Worm (Caenorhabditis elegans) whole organism, young adult: ENCODE data around the gene spin-1.

ENCODE experiments used
- ama-1 ChIP-seq, 3 experiments: fragments of 150-350 bp in 1 of 3; sonication (generic microtip) in 2 of 3; optimal IDR thresholded peaks; 2 replicates each; lab custom pipeline; 2014 to 2018; ENCODE audit warnings: missing biosample characterization in 2 of 3, missing genetic modification characterization in 2 of 3, missing genetic modification reagents in 2 of 3
- atf-7 ChIP-seq: sonication (generic microtip); optimal IDR thresholded peaks from 2 replicates; lab custom pipeline; 2017; ENCODE audit warnings: mild to moderate bottlenecking, missing genetic modification characterization, missing compliant biosample characterization
- attf-5 ChIP-seq: fragments of 200-800 bp; sonication (Bioruptor generic); optimal IDR thresholded peaks from 2 replicates; lab custom pipeline; 2018; ENCODE audit warnings: mild to moderate bottlenecking, missing genetic modification characterization, missing compliant biosample characterization
- ets-4 ChIP-seq: fragments of 200-800 bp; sonication (Bioruptor generic); optimal IDR thresholded peaks from 2 replicates; lab custom pipeline; 2018; ENCODE audit warnings: mild to moderate bottlenecking, missing genetic modification characterization, missing compliant biosample characterization
- hlh-12 ChIP-seq: sonication (generic microtip); optimal IDR thresholded peaks from 2 replicates; lab custom pipeline; 2016; ENCODE audit warnings: missing genetic modification characterization, missing compliant biosample characterization
- hmg-20 ChIP-seq: fragments of 200-800 bp; sonication (Bioruptor generic); IDR thresholded peaks from 2 replicates; pipeline ENCODE4 v1.3.6; 2022; ENCODE audit warnings: missing genetic modification reagents, missing genetic modification characterization, missing compliant biosample characterization
- lag-1 ChIP-seq: fragments of 200-800 bp; sonication (Bioruptor generic); IDR thresholded peaks from 2 replicates; pipeline ENCODE4 v1.3.6; 2022; ENCODE audit warnings: missing genetic modification reagents, missing genetic modification characterization, missing compliant biosample characterization
- mcd-1 ChIP-seq: fragments of 200-800 bp; sonication (Bioruptor generic); IDR thresholded peaks from 2 replicates; pipeline ENCODE4 v1.3.6; 2022; ENCODE audit warnings: missing genetic modification reagents, missing genetic modification characterization, missing compliant biosample characterization
- mel-28 ChIP-seq: sonication (generic microtip); optimal IDR thresholded peaks from 2 replicates; lab custom pipeline; 2016; ENCODE audit warnings: borderline replicate concordance, mild to moderate bottlenecking, missing genetic modification characterization, missing compliant biosample characterization
- nhr-80 ChIP-seq: sonication (generic microtip); optimal IDR thresholded peaks from 2 replicates; lab custom pipeline; 2016; ENCODE audit warnings: missing genetic modification characterization, missing compliant biosample characterization
- pha-4 ChIP-seq: fragments of 150-350 bp; sonication (generic microtip); optimal IDR thresholded peaks from 2 replicates; lab custom pipeline; 2014; ENCODE audit warnings: missing biosample characterization, missing genetic modification reagents, missing genetic modification characterization
- unc-62 ChIP-seq: fragments of 150-350 bp; optimal IDR thresholded peaks from 2 replicates; lab custom pipeline; 2014; ENCODE audit warnings: missing biosample characterization, missing genetic modification reagents, missing genetic modification characterization

DNA sequence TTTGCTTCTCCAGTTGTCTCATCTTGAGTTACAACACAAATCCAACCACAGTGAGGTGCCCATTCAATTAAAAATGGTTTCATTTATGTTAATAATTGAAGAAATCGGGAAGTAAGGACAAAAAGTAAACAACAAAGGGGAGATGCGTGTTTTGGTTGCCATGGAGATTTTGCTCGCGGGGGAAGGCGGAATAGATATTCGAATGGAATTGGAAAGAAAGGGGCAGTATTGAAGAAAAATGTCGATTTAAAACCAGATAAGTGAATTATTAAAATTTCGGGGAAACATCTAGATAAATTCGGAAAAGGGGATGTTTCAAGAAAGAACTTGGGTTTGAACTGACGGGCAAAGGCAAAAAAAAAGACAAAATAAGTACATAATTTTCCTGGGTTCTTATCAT lies 35.8 kb downstream of the spin-1 start, which contains the start of gene che-11:
- TF ChIP-seq pha-4 (tag; lab: Kevin White, UChicago), result no peak
- TF ChIP-seq mcd-1 (GFP tag; lab: Robert Waterston, UW), result no peak
- no peak for TF ChIP-seq ama-1 (optimal IDR thresholded peaks at IDR 0.05; lab: Kevin White, UChicago)
- TF ChIP-seq ama-1 (GFP tag; optimal IDR thresholded peaks at IDR 0.05; lab: Kevin White, UChicago), result no peak
- no peak for TF ChIP-seq atf-7 (tag; lab: Kevin White, UChicago)
- no peak for TF ChIP-seq unc-62 (GFP tag; lab: Kevin White, UChicago)
- no peak for TF ChIP-seq ets-4 (GFP tag; lab: Kevin White, UChicago)
- no peak for TF ChIP-seq lag-1 (GFP tag; lab: Robert Waterston, UW)
- no peak for TF ChIP-seq hmg-20
- TF ChIP-seq mel-28, result no peak
- no peak for TF ChIP-seq attf-5 (GFP tag; lab: Kevin White, UChicago)
- no peak for TF ChIP-seq nhr-80
- no peak for TF ChIP-seq hlh-12 (tag; lab: Kevin White, UChicago)
